Fruit fly (Drosophila melanogaster): ENCODE results near the gene CG31689.

The CG31689 gene

DNA sequence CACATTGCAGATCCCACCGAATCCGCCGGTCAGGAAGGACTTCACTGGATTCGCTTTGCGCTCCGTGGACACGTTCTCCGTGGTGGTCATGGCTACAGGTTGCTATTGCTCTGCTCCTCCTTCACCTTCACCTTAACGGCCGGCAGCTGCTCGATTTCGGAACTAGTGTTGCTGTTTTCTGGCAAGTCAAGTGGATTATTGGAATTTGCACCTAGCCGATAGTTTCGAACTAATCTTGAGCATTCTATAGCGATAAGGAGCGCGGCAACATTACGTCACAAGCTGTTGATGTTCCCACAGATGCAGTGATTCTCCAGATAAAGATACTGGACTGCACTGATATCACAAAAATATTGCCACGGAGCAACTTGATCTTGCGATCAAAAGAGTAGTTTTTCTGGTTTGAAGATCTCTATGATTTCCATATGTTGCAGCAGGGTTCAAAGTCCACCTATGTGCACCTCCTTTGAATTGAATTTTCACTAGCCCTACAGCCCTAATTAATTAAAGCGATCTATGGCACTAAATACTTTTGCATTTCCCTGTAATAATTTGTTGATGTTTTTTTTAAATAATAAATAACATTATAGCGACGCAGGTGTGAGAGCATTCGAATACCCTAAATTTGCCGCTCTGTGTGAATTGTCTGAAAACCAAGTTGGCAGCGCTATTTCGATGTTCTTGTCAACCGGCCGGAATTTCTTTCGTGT lies 44.2 kb downstream of the CG31689 start, which contains the start of the genes colt and HINT1:
TSS of gene colt (minus strand) at position 594 of the 710 bp plus-strand sequence.
TSS of gene HINT1 (plus strand) at position 660 of the 710 bp plus-strand sequence.
- TF ChIP-seq knrl (GFP tag; IDR thresholded peaks at IDR 0.05; ENCODE audit: partially characterized antibody), result peak; percentile 36; the same call in 1 of the 3 replicates
- no peak for TF ChIP-seq crc (GFP tag; optimal IDR thresholded peaks at IDR 0.05)
- peak; percentile 84 for TF ChIP-seq sd (tag; optimal IDR thresholded peaks at IDR 0.05)
- no peak for TF ChIP-seq Sox102F (GFP tag; optimal IDR thresholded peaks at IDR 0.05)
- TF ChIP-seq hth (optimal IDR thresholded peaks at IDR 0.05), result no peak
- no peak for TF ChIP-seq dimm (GFP tag; IDR thresholded peaks at IDR 0.05)
- peak in 1 of 3 experiments; percentile 25 for TF ChIP-seq Stat92E (GFP tag; optimal IDR thresholded peaks at IDR 0.05)
- no peak for TF ChIP-seq sc (optimal IDR thresholded peaks at IDR 0.05)
- no peak for TF ChIP-seq sc (GFP tag; optimal IDR thresholded peaks at IDR 0.05)
- peak; percentile 33; the same call in 1 of the 2 replicates for TF ChIP-seq CG9932 (GFP tag; IDR thresholded peaks at IDR 0.05)
- peak; percentile 29 for TF ChIP-seq CG12391 (tag; optimal IDR thresholded peaks at IDR 0.05)
- no peak for TF ChIP-seq CG8290 (GFP tag; optimal IDR thresholded peaks at IDR 0.05)
- peak in 1 of 2 experiments; percentile 18 for TF ChIP-seq CG8290 (tag; optimal IDR thresholded peaks at IDR 0.05)
- peak; percentile 50 for TF ChIP-seq HmgZ (tag; optimal IDR thresholded peaks at IDR 0.05)
- peak; percentile 49 for TF ChIP-seq CG15601 (tag; optimal IDR thresholded peaks at IDR 0.05)
- peak; percentile 6 for TF ChIP-seq zf30C (GFP tag; optimal IDR thresholded peaks at IDR 0.05)
- TF ChIP-seq pfk (GFP tag; optimal IDR thresholded peaks at IDR 0.05), result no peak
- peak; percentile 37; the same call in 1 of the 2 replicates for TF ChIP-seq CG14441 (GFP tag; IDR thresholded peaks at IDR 0.05)
- no peak for TF ChIP-seq CG18599 (GFP tag; optimal IDR thresholded peaks at IDR 0.05)
- peak; percentile 37 for TF ChIP-seq CG10979 (tag; optimal IDR thresholded peaks at IDR 0.05)
- peak; percentile 45 for TF ChIP-seq CG10267 (tag; optimal IDR thresholded peaks at IDR 0.05)
- TF ChIP-seq grau (tag; optimal IDR thresholded peaks at IDR 0.05), result peak; percentile 38
- peak; percentile 17 for TF ChIP-seq PHDP (tag; optimal IDR thresholded peaks at IDR 0.05)
- TF ChIP-seq Dbx (GFP tag; IDR thresholded peaks at IDR 0.05), result peak; percentile 28; the same call in 1 of the 3 replicates
- peak; percentile 28 for TF ChIP-seq Myb (GFP tag; optimal IDR thresholded peaks at IDR 0.05)
- TF ChIP-seq pzg (GFP tag; optimal IDR thresholded peaks at IDR 0.05), result peak; percentile 85
- peak; percentile 70 for TF ChIP-seq CG14710 (tag; optimal IDR thresholded peaks at IDR 0.05)
- no peak for TF ChIP-seq CG2875 (GFP tag; optimal IDR thresholded peaks at IDR 0.05)
- no peak for TF ChIP-seq NC2β (GFP tag; optimal IDR thresholded peaks at IDR 0.05)
- TF ChIP-seq eve (GFP tag; optimal IDR thresholded peaks at IDR 0.05), result no peak
- peak; percentile 66 for TF ChIP-seq BEAF-32 (GFP tag; optimal IDR thresholded peaks at IDR 0.05)
- TF ChIP-seq CG2199 (GFP tag; IDR thresholded peaks at IDR 0.05), result no peak
- TF ChIP-seq gsb-n (tag; optimal IDR thresholded peaks at IDR 0.05), result peak; percentile 28
- TF ChIP-seq Fer2 (tag; optimal IDR thresholded peaks at IDR 0.05), result peak; percentile 1
- peak; percentile 9; the same call in 1 of the 2 replicates for TF ChIP-seq slbo (GFP tag; IDR thresholded peaks at IDR 0.05)
- TF ChIP-seq CG11247 (GFP tag; IDR thresholded peaks at IDR 0.05), result no peak
- peak; percentile 94 for TF ChIP-seq CG15514 (GFP tag; optimal IDR thresholded peaks at IDR 0.05)
- TF ChIP-seq Eip74EF (GFP tag; optimal IDR thresholded peaks at IDR 0.05), result peak in 1 of 2 experiments; percentile 32
- TF ChIP-seq CG8944 (GFP tag; optimal IDR thresholded peaks at IDR 0.05), result no peak
- no peak for TF ChIP-seq Hand (GFP tag; optimal IDR thresholded peaks at IDR 0.05)
- peak; percentile 59 for TF ChIP-seq Vsx1 (GFP tag; optimal IDR thresholded peaks at IDR 0.05)
- no peak for TF ChIP-seq btn (GFP tag; optimal IDR thresholded peaks at IDR 0.05)
- TF ChIP-seq ro (GFP tag; IDR thresholded peaks at IDR 0.05), result no peak
- peak; percentile 24 for TF ChIP-seq NfI (GFP tag; optimal IDR thresholded peaks at IDR 0.05)
- peak; percentile 57 for TF ChIP-seq vvl (GFP tag; IDR thresholded peaks at IDR 0.05)
- no peak for TF ChIP-seq en (GFP tag; optimal IDR thresholded peaks at IDR 0.05)
- TF ChIP-seq grn (GFP tag; optimal IDR thresholded peaks at IDR 0.05), result peak; percentile 64
- TF ChIP-seq Abd-B (GFP tag; optimal IDR thresholded peaks at IDR 0.05), result peak; percentile 21
- no peak for TF ChIP-seq Lpt (GFP tag; optimal IDR thresholded peaks at IDR 0.05)

Data from whole organism, embryonic.